Worm (Caenorhabditis elegans) whole organism, young adult: ENCODE results near the gene F49E12.7.

Source experiments
- C06A6.2 ChIP-seq: fragments of 200-800 bp; sonication (Bioruptor generic); conservative IDR thresholded peaks from 2 replicates; pipeline ENCODE4 v1.3.6; 2022; ENCODE audit warnings: missing genetic modification characterization, missing compliant biosample characterization
- ama-1 ChIP-seq, 3 experiments: fragments of 150-350 bp in 1 of 3; sonication (generic microtip) in 2 of 3; optimal IDR thresholded peaks; 2 replicates each; lab custom pipeline; 2014 to 2018; ENCODE audit warnings: missing biosample characterization in 2 of 3, missing genetic modification characterization in 2 of 3, missing genetic modification reagents in 2 of 3
- athp-1 ChIP-seq: sonication (generic microtip); optimal IDR thresholded peaks from 2 replicates; lab custom pipeline; 2017; ENCODE audit warnings: mild to moderate bottlenecking, missing genetic modification characterization, missing compliant biosample characterization
- attf-6 ChIP-seq: fragments of 200-800 bp; sonication (Bioruptor generic); IDR thresholded peaks from 2 replicates; pipeline ENCODE4 v1.3.6; 2022; ENCODE audit warnings: missing genetic modification reagents, missing genetic modification characterization, missing compliant biosample characterization
- ccch-3 ChIP-seq: fragments of 200-800 bp; sonication (Bioruptor generic); optimal IDR thresholded peaks from 2 replicates; lab custom pipeline; 2018; ENCODE audit warnings: mild to moderate bottlenecking, missing genetic modification characterization, missing compliant biosample characterization
- cebp-1 ChIP-seq, 2 experiments: fragments of 200-800 bp in 1 of 2; sonication (Bioruptor generic) in 1 of 2; sonication (generic microtip) in 1 of 2; IDR thresholded peaks in 1 of 2; optimal IDR thresholded peaks in 1 of 2; 2 replicates each; pipeline versions ENCODE4 v1.3.6 to Lab custom; 2017 to 2022; ENCODE audit warnings: missing compliant biosample characterization in 2 of 2, missing genetic modification characterization in 2 of 2, mild to moderate bottlenecking in 1 of 2, missing genetic modification reagents in 1 of 2, moderate library complexity in 1 of 2
- lsl-1 ChIP-seq: fragments of 200-800 bp; sonication (Bioruptor generic); optimal IDR thresholded peaks from 2 replicates; lab custom pipeline; 2018; ENCODE audit warnings: mild to moderate bottlenecking, missing genetic modification characterization, moderate library complexity, missing compliant biosample characterization
- zim-3 ChIP-seq: sonication (generic microtip); optimal IDR thresholded peaks from 2 replicates; lab custom pipeline; 2017; ENCODE audit warnings: mild to moderate bottlenecking, missing genetic modification characterization, moderate library complexity, missing compliant biosample characterization

DNA sequence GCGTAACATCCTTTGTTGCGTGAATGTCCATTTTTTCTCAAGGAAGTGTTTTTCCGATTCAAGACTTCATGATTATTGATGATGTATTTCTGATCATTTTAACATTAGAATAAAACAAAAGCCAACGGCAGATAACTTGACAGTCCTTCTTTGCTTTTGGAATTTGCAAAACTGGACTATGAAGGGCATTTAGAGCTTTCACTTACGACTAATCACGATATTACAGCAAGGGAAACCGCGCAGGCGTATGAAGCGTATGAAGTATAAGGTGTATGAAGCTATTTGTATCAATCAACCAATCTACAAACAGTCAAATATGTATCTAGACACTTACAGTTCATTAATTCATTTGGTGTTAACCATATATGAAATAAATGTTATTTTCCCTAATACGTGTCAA, 18.2 kb downstream of the F49E12.7 start:
- TF ChIP-seq attf-6 (GFP tag; lab: Robert Waterston, UW) (no peak), athp-1 (tag; lab: Kevin White, UChicago) (no peak), cebp-1 (GFP tag; IDR thresholded peaks at IDR 0.05; lab: Robert Waterston, UW) (no peak), cebp-1 (tag; optimal IDR thresholded peaks at IDR 0.05; lab: Kevin White, UChicago) (no peak), ama-1 (optimal IDR thresholded peaks at IDR 0.05; lab: Kevin White, UChicago) (no peak), ama-1 (GFP tag; optimal IDR thresholded peaks at IDR 0.05; lab: Kevin White, UChicago) (no peak), lsl-1 (no peak), C06A6.2 (no peak), ccch-3 (GFP tag; lab: Kevin White, UChicago) (no peak), zim-3 (tag; lab: Kevin White, UChicago) (no peak)
